Worm (Caenorhabditis elegans): ENCODE measurements around the gene grl-30.

grl-30 gene

ce11 chrV:3587633-3588032, 31.5 kb downstream of the grl-30 start (continued):
- TF ChIP-seq lin-38 (GFP tag; IDR thresholded peaks at IDR 0.05) (peak; percentile 55), Y48G9A.11 (GFP tag; IDR thresholded peaks at IDR 0.05) (0 out of 2 replicates have a peak, but pooled peaks have one; percentile 22), Y75B8A.6 (GFP tag; IDR thresholded peaks at IDR 0.05) (no peak), aha-1 (tag) (peak; percentile 75), lim-7 (GFP tag; IDR thresholded peaks at IDR 0.05) (no peak), ceh-82 (tag; optimal IDR thresholded peaks at IDR 0.05) (no peak), F49E8.2 (tag; optimal IDR thresholded peaks at IDR 0.05; ENCODE audit: borderline replicate concordance) (no peak), madf-9 (GFP tag; conservative IDR thresholded peaks at IDR 0.05) (no peak), F26F4.8 (GFP tag; conservative IDR thresholded peaks at IDR 0.05) (no peak), hmg-1.1 (GFP tag; IDR thresholded peaks at IDR 0.05) (0 out of 2 replicates have a peak, but pooled peaks have one; percentile 15), mep-1 (tag; optimal IDR thresholded peaks at IDR 0.05) (peak; percentile 38), dmd-9 (GFP tag; IDR thresholded peaks at IDR 0.05) (no peak), nhr-28 (tag; optimal IDR thresholded peaks at IDR 0.05) (no peak), daf-12 (tag; optimal IDR thresholded peaks at IDR 0.05) (no peak), pha-4 (GFP tag; IDR thresholded peaks at IDR 0.05) (0 out of 2 replicates have a peak, but pooled peaks have one; percentile 22), pha-4 (tag; optimal IDR thresholded peaks at IDR 0.05) (no peak), pqm-1 (tag; optimal IDR thresholded peaks at IDR 0.05) (no peak), saeg-2 (GFP tag; IDR thresholded peaks at IDR 0.05) (no peak), zfp-3 (GFP tag; conservative IDR thresholded peaks at IDR 0.05) (no peak), nhr-11 (tag; optimal IDR thresholded peaks at IDR 0.05) (no peak), mdl-1 (tag; optimal IDR thresholded peaks at IDR 0.05) (no peak), daf-8 (GFP tag; IDR thresholded peaks at IDR 0.05) (no peak), set-16 (GFP tag; IDR thresholded peaks at IDR 0.05) (peak; percentile 35), dmd-8 (GFP tag; IDR thresholded peaks at IDR 0.05) (no peak), ZK337.2 (GFP tag; IDR thresholded peaks at IDR 0.05) (0 out of 2 replicates have a peak, but pooled peaks have one; percentile 18), zip-11 (GFP tag; IDR thresholded peaks at IDR 0.05) (no peak), nhr-42 (GFP tag; IDR thresholded peaks at IDR 0.05) (no peak)

ce11 chrV:3588223-3588622, 32.1 kb downstream of the grl-30 start:
- TF ChIP-seq dmd-6 (GFP tag; IDR thresholded peaks at IDR 0.05) (peak; percentile 24), duxl-1 (tag; optimal IDR thresholded peaks at IDR 0.05; ENCODE audit: poor library complexity) (no peak), vab-7 (GFP tag; IDR thresholded peaks at IDR 0.05) (peak; percentile 58; the same call in 1 of the 2 replicates), Y48G9A.11 (GFP tag; IDR thresholded peaks at IDR 0.05) (peak; percentile 70), zip-11 (GFP tag; IDR thresholded peaks at IDR 0.05) (no peak), F26F4.8 (GFP tag; conservative IDR thresholded peaks at IDR 0.05) (peak; percentile 48; the same call in 1 of the 2 replicates), aly-2 (tag; optimal IDR thresholded peaks at IDR 0.05) (no peak), daf-19 (GFP tag; conservative IDR thresholded peaks at IDR 0.05) (no peak), nhr-25 (tag; optimal IDR thresholded peaks at IDR 0.05; ENCODE audit: borderline replicate concordance, insufficient read depth) (no peak), tra-1 (GFP tag; IDR thresholded peaks at IDR 0.05) (peak; percentile 55; the same call in 1 of the 2 replicates), F10B5.3 (tag; optimal IDR thresholded peaks at IDR 0.05) (no peak), hlh-30 (tag; optimal IDR thresholded peaks at IDR 0.05; ENCODE audit: insufficient read depth) (no peak), snpc-4 (tag; optimal IDR thresholded peaks at IDR 0.05) (no peak), zip-2 (tag; optimal IDR thresholded peaks at IDR 0.05) (no peak), ZK546.5 (tag; optimal IDR thresholded peaks at IDR 0.05) (no peak), egl-43 (GFP tag; IDR thresholded peaks at IDR 0.05) (peak; percentile 81), nhr-28 (tag; optimal IDR thresholded peaks at IDR 0.05) (no peak), lin-1 (GFP tag; IDR thresholded peaks at IDR 0.05) (peak; percentile 51), ceh-20 (GFP tag; IDR thresholded peaks at IDR 0.05) (peak; percentile 54; the same call in 1 of the 2 replicates), hmg-1.1 (GFP tag; IDR thresholded peaks at IDR 0.05) (peak; percentile 44; the same call in 1 of the 2 replicates), nhr-42 (GFP tag; IDR thresholded peaks at IDR 0.05) (0 out of 2 replicates have a peak, but pooled peaks have one; percentile 24), hif-1 (tag; optimal IDR thresholded peaks at IDR 0.05) (no peak), dpl-1 (GFP tag; optimal IDR thresholded peaks at IDR 0.05) (no peak), hlh-11 (tag; optimal IDR thresholded peaks at IDR 0.05) (no peak), lin-38 (GFP tag; IDR thresholded peaks at IDR 0.05) (peak; percentile 64), mxl-2 (GFP tag; conservative IDR thresholded peaks at IDR 0.05) (0 out of 2 replicates have a peak, but pooled peaks have one; percentile 49), zag-1 (tag; optimal IDR thresholded peaks at IDR 0.05) (no peak), egl-27 (tag; optimal IDR thresholded peaks at IDR 0.05) (no peak), dmd-8 (GFP tag; IDR thresholded peaks at IDR 0.05) (peak; percentile 84), daf-16 (GFP tag; optimal IDR thresholded peaks at IDR 0.05) (peak in 1 of 2 experiments; percentile 17), daf-16 (tag; optimal IDR thresholded peaks at IDR 0.05) (peak; percentile 45)
